Fruit fly (Drosophila melanogaster) whole organism, embryonic: ENCODE data around the gene Uba5.

Experiments used
- CG1024 ChIP-seq: fragments of 200-800 bp; sonication (Bioruptor generic); IDR thresholded peaks from 2 replicates; pipeline ENCODE4 v1.3.6; 2022; ENCODE audit warnings: missing biosample characterization, missing genetic modification characterization
- CG10274 ChIP-seq: fragments of 200-800 bp; sonication (Bioruptor generic); optimal IDR thresholded peaks from 3 replicates; lab custom pipeline; 2017; ENCODE audit warnings: missing biosample characterization, mild to moderate bottlenecking, missing genetic modification characterization
- CG10959 ChIP-seq: fragments of 200-800 bp; sonication (Bioruptor generic); IDR thresholded peaks from 2 replicates; pipeline ENCODE4 v1.3.6; 2022; ENCODE audit warnings: missing biosample characterization, missing genetic modification characterization
- CG12155 ChIP-seq: fragments of 200-800 bp; sonication (Bioruptor generic); optimal IDR thresholded peaks from 3 replicates; lab custom pipeline; 2016; ENCODE audit warnings: missing biosample characterization, missing genetic modification characterization
- CG12942 ChIP-seq: fragments of 200-800 bp; sonication (Bioruptor generic); optimal IDR thresholded peaks from 3 replicates; lab custom pipeline; 2016; ENCODE audit warnings: missing biosample characterization, missing genetic modification characterization
- CG13775 ChIP-seq: fragments of 200-800 bp; sonication (Bioruptor generic); optimal IDR thresholded peaks from 3 replicates; lab custom pipeline; 2017; ENCODE audit warnings: missing biosample characterization, mild to moderate bottlenecking, missing genetic modification characterization
- CG15479 ChIP-seq: fragments of 200-800 bp; sonication (Bioruptor generic); optimal IDR thresholded peaks from 3 replicates; lab custom pipeline; 2019; ENCODE audit warnings: missing biosample characterization, mild to moderate bottlenecking, missing genetic modification characterization, moderate library complexity
- CG1647 ChIP-seq: fragments of 200-800 bp; sonication (Bioruptor generic); optimal IDR thresholded peaks from 3 replicates; lab custom pipeline; 2016; ENCODE audit warnings: missing biosample characterization, missing genetic modification characterization
- CG16815 ChIP-seq: fragments of 200-800 bp; sonication (Bioruptor generic); optimal IDR thresholded peaks from 3 replicates; lab custom pipeline; 2017; ENCODE audit warnings: missing biosample characterization, mild to moderate bottlenecking, missing genetic modification characterization
- CG17568 ChIP-seq: fragments of 200-800 bp; sonication (Bioruptor generic); optimal IDR thresholded peaks from 2 replicates; lab custom pipeline; 2018; ENCODE audit warnings: missing biosample characterization, mild to moderate bottlenecking, missing genetic modification characterization, moderate library complexity
- CG17802 ChIP-seq: fragments of 200-800 bp; sonication (Bioruptor generic); optimal IDR thresholded peaks from 2 replicates; lab custom pipeline; 2018; ENCODE audit warnings: missing biosample characterization, mild to moderate bottlenecking, missing genetic modification characterization, moderate library complexity
- CG2199 ChIP-seq: fragments of 200-800 bp; sonication (Bioruptor generic); IDR thresholded peaks from 3 replicates; pipeline ENCODE4 v1.3.6; 2022; ENCODE audit warnings: missing biosample characterization, missing genetic modification characterization
- CG2889 ChIP-seq: fragments of 200-800 bp; sonication (Bioruptor generic); IDR thresholded peaks from 3 replicates; pipeline ENCODE4 v1.3.6; 2022; ENCODE audit warnings: missing biosample characterization, missing genetic modification characterization
- CG32767 ChIP-seq: fragments of 200-800 bp; sonication (Bioruptor generic); IDR thresholded peaks from 2 replicates; pipeline ENCODE4 v1.3.6; 2022; ENCODE audit warnings: missing biosample characterization, missing genetic modification characterization
- CG34376 ChIP-seq: fragments of 200-800 bp; sonication (Bioruptor generic); optimal IDR thresholded peaks from 2 replicates; lab custom pipeline; 2018; ENCODE audit warnings: missing biosample characterization, mild to moderate bottlenecking, missing genetic modification characterization
- CG43689 ChIP-seq: fragments of 200-800 bp; sonication (Bioruptor generic); IDR thresholded peaks from 2 replicates; pipeline ENCODE4 v1.3.6; 2022; ENCODE audit warnings: missing biosample characterization, missing genetic modification characterization
- CG4820 ChIP-seq: fragments of 200-800 bp; sonication (Bioruptor generic); optimal IDR thresholded peaks from 3 replicates; lab custom pipeline; 2016; ENCODE audit warnings: missing biosample characterization, missing genetic modification characterization
- CG9609 ChIP-seq: fragments of 200-800 bp; sonication (Bioruptor generic); optimal IDR thresholded peaks from 3 replicates; lab custom pipeline; 2016; ENCODE audit warnings: missing biosample characterization, missing genetic modification characterization
- CG9727 ChIP-seq: fragments of 200-800 bp; sonication (Bioruptor generic); optimal IDR thresholded peaks from 3 replicates; lab custom pipeline; 2017; ENCODE audit warnings: missing biosample characterization, mild to moderate bottlenecking, missing genetic modification characterization
- D19B ChIP-seq: fragments of 200-800 bp; sonication (Bioruptor generic); optimal IDR thresholded peaks from 2 replicates; lab custom pipeline; 2017; ENCODE audit warnings: missing biosample characterization, mild to moderate bottlenecking, missing genetic modification characterization
- Dbx ChIP-seq: fragments of 200-800 bp; sonication (Bioruptor generic); IDR thresholded peaks from 3 replicates; pipeline ENCODE4 v1.3.6; 2022; ENCODE audit warnings: missing biosample characterization, missing genetic modification characterization
- Dek ChIP-seq: fragments of 200-800 bp; sonication (Bioruptor generic); optimal IDR thresholded peaks from 3 replicates; lab custom pipeline; 2019; ENCODE audit warnings: missing biosample characterization, mild to moderate bottlenecking, missing genetic modification characterization, moderate library complexity
- Dfd ChIP-seq, 2 experiments: fragments of >200 bp; optimal IDR thresholded peaks; 2 replicates each; lab custom pipeline; 2017; ENCODE audit warnings: missing biosample characterization in 2 of 2, missing genetic modification characterization in 2 of 2
- E2f1 ChIP-seq: fragments of 200-800 bp; sonication (Bioruptor generic); IDR thresholded peaks from 2 replicates; pipeline ENCODE4 v1.3.6; 2022; ENCODE audit warnings: missing biosample characterization, missing genetic modification characterization
- Fer1 ChIP-seq: fragments of 200-800 bp; sonication (Bioruptor generic); optimal IDR thresholded peaks from 2 replicates; lab custom pipeline; 2017; ENCODE audit warnings: missing biosample characterization, mild to moderate bottlenecking, missing genetic modification characterization
- Fer3 ChIP-seq: fragments of 200-800 bp; sonication (Bioruptor generic); optimal IDR thresholded peaks from 2 replicates; lab custom pipeline; 2018; ENCODE audit warnings: missing biosample characterization, mild to moderate bottlenecking, missing genetic modification characterization, moderate library complexity
- Gsc ChIP-seq: fragments of 200-800 bp; sonication (Bioruptor generic); IDR thresholded peaks from 2 replicates; pipeline ENCODE4 v1.3.6; 2022; ENCODE audit warnings: missing biosample characterization, missing genetic modification characterization
- Gug ChIP-seq: fragments of 200-800 bp; sonication (Bioruptor generic); IDR thresholded peaks from 4 replicates; pipeline ENCODE4 v1.3.6; 2022; ENCODE audit warnings: missing biosample characterization, missing genetic modification characterization
- Hmx ChIP-seq: fragments of 200-800 bp; sonication (Bioruptor generic); optimal IDR thresholded peaks from 2 replicates; lab custom pipeline; 2016; ENCODE audit warnings: missing biosample characterization, missing genetic modification characterization
- Hr39 ChIP-seq: fragments of >200 bp; optimal IDR thresholded peaks from 2 replicates; lab custom pipeline; 2017
- Meics ChIP-seq: fragments of 200-800 bp; sonication (Bioruptor generic); optimal IDR thresholded peaks from 2 replicates; lab custom pipeline; 2017; ENCODE audit warnings: missing biosample characterization, mild to moderate bottlenecking, missing genetic modification characterization
- Opbp ChIP-seq: fragments of 200-800 bp; sonication (Bioruptor generic); IDR thresholded peaks from 3 replicates; pipeline ENCODE4 v1.3.6; 2022; ENCODE audit warnings: missing biosample characterization, missing genetic modification characterization; ENCODE audit not compliant: partially characterized antibody
- Six4 ChIP-seq: fragments of 200-800 bp; sonication (Bioruptor generic); optimal IDR thresholded peaks from 2 replicates; lab custom pipeline; 2016; ENCODE audit warnings: missing biosample characterization, missing genetic modification characterization
- Spps ChIP-seq: fragments of 200-800 bp; sonication (Bioruptor generic); optimal IDR thresholded peaks from 2 replicates; lab custom pipeline; 2018; ENCODE audit warnings: missing biosample characterization, mild to moderate bottlenecking, missing genetic modification characterization
- ara ChIP-seq: fragments of 200-800 bp; sonication (Bioruptor generic); IDR thresholded peaks from 2 replicates; pipeline ENCODE4 v1.3.6; 2022; ENCODE audit warnings: missing biosample characterization, missing genetic modification characterization
- az2 ChIP-seq: fragments of 200-800 bp; sonication (Bioruptor generic); optimal IDR thresholded peaks from 3 replicates; lab custom pipeline; 2016; ENCODE audit warnings: missing biosample characterization, missing genetic modification characterization
- bsh ChIP-seq, 2 experiments: fragments of 200-800 bp; sonication (Bioruptor generic); optimal IDR thresholded peaks; 2 replicates each; lab custom pipeline; 2017 to 2018; ENCODE audit warnings: mild to moderate bottlenecking in 2 of 2, missing biosample characterization in 2 of 2, missing genetic modification characterization in 2 of 2, moderate library complexity in 1 of 2
- croc ChIP-seq: fragments of 200-800 bp; sonication (Bioruptor generic); conservative IDR thresholded peaks from 3 replicates; pipeline ENCODE4 v1.3.6; 2022; ENCODE audit warnings: missing biosample characterization, missing genetic modification characterization
- danr ChIP-seq: fragments of 200-800 bp; sonication (Bioruptor generic); IDR thresholded peaks from 2 replicates; pipeline ENCODE4 v1.3.6; 2022; ENCODE audit warnings: missing biosample characterization, missing genetic modification characterization
- exex ChIP-seq: fragments of 200-800 bp; sonication (Bioruptor generic); optimal IDR thresholded peaks from 4 replicates; lab custom pipeline; 2018; ENCODE audit warnings: missing biosample characterization, mild to moderate bottlenecking, missing genetic modification characterization, moderate library complexity
- ken ChIP-seq: fragments of 200-800 bp; sonication (Bioruptor generic); IDR thresholded peaks from 3 replicates; pipeline ENCODE4 v1.3.6; 2022; ENCODE audit warnings: missing biosample characterization, missing genetic modification characterization
- nom ChIP-seq: fragments of 200-800 bp; sonication (Bioruptor generic); optimal IDR thresholded peaks from 2 replicates; lab custom pipeline; 2017; ENCODE audit warnings: missing biosample characterization, missing genetic modification characterization, mild to moderate bottlenecking, moderate library complexity, missing genetic modification reagents
- odd ChIP-seq: fragments of 200-800 bp; sonication (Bioruptor generic); optimal IDR thresholded peaks from 2 replicates; lab custom pipeline; 2017; ENCODE audit warnings: missing biosample characterization, mild to moderate bottlenecking, missing genetic modification characterization
- pb ChIP-seq: fragments of 200-800 bp; sonication (Bioruptor generic); optimal IDR thresholded peaks from 3 replicates; lab custom pipeline; 2016; ENCODE audit warnings: missing biosample characterization, missing genetic modification characterization
- row ChIP-seq: fragments of 200-800 bp; sonication (Bioruptor generic); IDR thresholded peaks from 3 replicates; pipeline ENCODE4 v1.3.6; 2022; ENCODE audit warnings: missing biosample characterization, missing genetic modification characterization
- scrt ChIP-seq: fragments of 200-800 bp; sonication (Bioruptor generic); optimal IDR thresholded peaks from 2 replicates; lab custom pipeline; 2018; ENCODE audit warnings: missing biosample characterization, mild to moderate bottlenecking, missing genetic modification characterization, moderate library complexity
- sens-2 ChIP-seq: fragments of 200-800 bp; sonication (Bioruptor generic); IDR thresholded peaks from 2 replicates; pipeline ENCODE4 v1.3.6; 2022; ENCODE audit warnings: missing biosample characterization, missing genetic modification characterization
- stwl ChIP-seq: fragments of 200-800 bp; sonication (Bioruptor generic); optimal IDR thresholded peaks from 3 replicates; lab custom pipeline; 2018; ENCODE audit warnings: missing biosample characterization, mild to moderate bottlenecking, missing genetic modification characterization, moderate library complexity
- tap ChIP-seq: fragments of 200-800 bp; optimal IDR thresholded peaks from 3 replicates; lab custom pipeline; 2019; ENCODE audit warnings: missing biosample characterization, mild to moderate bottlenecking, missing genetic modification characterization, moderate library complexity
- tin ChIP-seq: fragments of 200-800 bp; sonication (Bioruptor generic); optimal IDR thresholded peaks from 3 replicates; lab custom pipeline; 2016; ENCODE audit warnings: missing biosample characterization, missing genetic modification characterization
- tll ChIP-seq, 2 experiments: fragments of 200-800 bp in 1 of 2; fragments of >200 bp in 1 of 2; sonication (Bioruptor generic) in 1 of 2; optimal IDR thresholded peaks; 2 replicates each; lab custom pipeline; 2017 to 2019; ENCODE audit warnings: missing biosample characterization in 2 of 2, missing genetic modification characterization in 2 of 2, mild to moderate bottlenecking in 1 of 2, moderate library complexity in 1 of 2
- tx ChIP-seq: fragments of 200-800 bp; sonication (Bioruptor generic); optimal IDR thresholded peaks from 2 replicates; lab custom pipeline; 2016; ENCODE audit warnings: missing biosample characterization, missing genetic modification characterization
- zfh1 ChIP-seq: fragments of 200-800 bp; sonication (Bioruptor generic); IDR thresholded peaks from 3 replicates; pipeline ENCODE4 v1.3.6; 2022; ENCODE audit warnings: missing biosample characterization, missing genetic modification characterization

Uba5 gene

DNA sequence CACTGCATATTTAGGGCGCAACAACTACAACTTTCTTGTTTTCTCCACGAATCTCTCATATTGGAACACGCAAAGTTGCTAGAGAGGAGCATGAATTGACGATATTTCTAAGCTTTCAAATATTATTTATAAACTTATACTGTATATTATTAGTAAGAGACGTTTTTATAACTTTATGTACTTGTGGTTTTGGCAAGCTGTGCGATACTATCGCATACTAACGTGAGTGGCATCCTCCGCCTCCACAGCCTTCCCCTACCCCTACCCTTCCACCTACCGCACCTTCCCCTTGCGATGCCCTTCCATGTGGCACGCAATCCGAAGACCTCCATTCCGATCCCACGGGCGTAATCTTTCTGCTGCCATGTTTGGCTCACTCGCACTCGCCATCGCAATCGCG lies 15.0 kb upstream of the Uba5 start (continued):
- TF ChIP-seq CG32767 (GFP tag; lab: Robert Waterston, UW) (no peak), Six4 (no peak), Dek (tag; lab: Kevin White, UChicago) (no peak), row (GFP tag; lab: Robert Waterston, UW) (peak; percentile 59; the same call in 2 of the 3 replicates), tll (GFP tag; optimal IDR thresholded peaks at IDR 0.05; lab: Kevin White, UChicago) (no peak), stwl (tag; lab: Kevin White, UChicago) (no peak), Dfd (GFP tag; optimal IDR thresholded peaks at IDR 0.05; lab: Kevin White, UChicago) (no peak), exex (no peak), Fer3 (tag; lab: Kevin White, UChicago) (no peak), CG13775 (no peak), CG16815 (GFP tag; lab: Kevin White, UChicago) (no peak), Dbx (no peak), CG2889 (no peak), CG17568 (GFP tag; lab: Kevin White, UChicago) (no peak), Hr39 (lab: Kevin White, UChicago) (no peak), CG2199 (GFP tag; lab: Robert Waterston, UW) (no peak), Opbp (GFP tag; lab: Robert Waterston, UW) (no peak), pb (GFP tag; lab: Kevin White, UChicago) (no peak), tap (tag; lab: Kevin White, UChicago) (no peak), odd (no peak), ken (GFP tag; lab: Robert Waterston, UW) (no peak), CG9727 (GFP tag; lab: Kevin White, UChicago) (no peak), E2f1 (GFP tag; lab: Robert Waterston, UW) (peak; percentile 58), scrt (GFP tag; lab: Kevin White, UChicago) (no peak), CG15479 (no peak), CG43689 (GFP tag; lab: Robert Waterston, UW) (no peak), CG1024 (GFP tag; lab: Robert Waterston, UW) (no peak), CG1647 (GFP tag; lab: Kevin White, UChicago) (no peak), CG4820 (GFP tag; lab: Kevin White, UChicago) (no peak), CG10274 (GFP tag; lab: Kevin White, UChicago) (no peak), bsh (GFP tag; optimal IDR thresholded peaks at IDR 0.05; lab: Kevin White, UChicago) (peak in 1 of 2 experiments; percentile 18), az2 (no peak), croc (GFP tag; lab: Robert Waterston, UW) (no peak), tx (GFP tag; lab: Kevin White, UChicago) (no peak), danr (GFP tag; lab: Robert Waterston, UW) (no peak), ara (GFP tag; lab: Robert Waterston, UW) (no peak), CG12942 (GFP tag; lab: Kevin White, UChicago) (no peak), Gsc (no peak), Fer1 (GFP tag; lab: Kevin White, UChicago) (no peak), CG12155 (GFP tag; lab: Kevin White, UChicago) (no peak), Spps (tag; lab: Kevin White, UChicago) (no peak), CG10959 (GFP tag; lab: Robert Waterston, UW) (no peak), D19B (GFP tag; lab: Kevin White, UChicago) (no peak), Gug (GFP tag; lab: Robert Waterston, UW) (no peak; the same call in 3 of the 4 replicates), CG34376 (GFP tag; lab: Kevin White, UChicago) (no peak), zfh1 (no peak), Hmx (GFP tag; lab: Kevin White, UChicago) (no peak), sens-2 (no peak), CG17802 (no peak), CG9609 (GFP tag; lab: Kevin White, UChicago) (no peak), tin (GFP tag; lab: Kevin White, UChicago) (no peak), nom (GFP tag; lab: Kevin White, UChicago) (no peak), Meics (GFP tag; lab: Kevin White, UChicago) (no peak)
